Fruit fly (Drosophila melanogaster): ENCODE results near the gene CG31465.

dm6 chr3R:21845165-21845564, 35.4 kb upstream of the CG31465 start, which contains the start of gene Gr93c:
- no peak for TF ChIP-seq pan (optimal IDR thresholded peaks at IDR 0.05)
- no peak for TF ChIP-seq Dif (GFP tag; optimal IDR thresholded peaks at IDR 0.05; ENCODE audit: partially characterized antibody)
- no peak for TF ChIP-seq lola (GFP tag; optimal IDR thresholded peaks at IDR 0.05)
- TF ChIP-seq usp (GFP tag; optimal IDR thresholded peaks at IDR 0.05): no peak
- no peak for TF ChIP-seq Myc (optimal IDR thresholded peaks at IDR 0.05)
- no peak for TF ChIP-seq CG9705 (GFP tag; optimal IDR thresholded peaks at IDR 0.05)
- TF ChIP-seq N (GFP tag; optimal IDR thresholded peaks at IDR 0.05): no peak
